Worm (Caenorhabditis elegans) whole organism, mixed stage, embryonic: ENCODE data around the gene srbc-68.

Experiments used
- ceh-43 ChIP-seq: fragments of 200-800 bp; sonication (Bioruptor generic); optimal IDR thresholded peaks from 2 replicates; lab custom pipeline; 2018; ENCODE audit warnings: mild to moderate bottlenecking, missing genetic modification characterization, moderate library complexity, missing compliant biosample characterization
- cnd-1 ChIP-seq: fragments of 200-800 bp; sonication (Bioruptor generic); optimal IDR thresholded peaks from 2 replicates; lab custom pipeline; 2018; ENCODE audit warnings: mild to moderate bottlenecking, missing genetic modification characterization, missing compliant biosample characterization
- elt-1 ChIP-seq: sonication (generic microtip); optimal IDR thresholded peaks from 2 replicates; lab custom pipeline; 2017; ENCODE audit warnings: missing genetic modification characterization, mild to moderate bottlenecking, missing compliant biosample characterization, antibody characterized with exemption, moderate library complexity, borderline replicate concordance; ENCODE audit not compliant: insufficient read depth
- elt-3 ChIP-seq: fragments of 150-350 bp; optimal IDR thresholded peaks from 2 replicates; lab custom pipeline; 2014; ENCODE audit warnings: missing biosample characterization, missing genetic modification characterization
- hlh-1 ChIP-seq: fragments of 150-350 bp; optimal IDR thresholded peaks from 2 replicates; lab custom pipeline; 2014; ENCODE audit warnings: missing biosample characterization, missing genetic modification reagents, missing genetic modification characterization
- nhr-12 ChIP-seq: fragments of 150-350 bp; optimal IDR thresholded peaks from 2 replicates; lab custom pipeline; 2014; ENCODE audit warnings: missing biosample characterization, missing genetic modification characterization
- nhr-237 ChIP-seq: fragments of 150-350 bp; optimal IDR thresholded peaks from 2 replicates; lab custom pipeline; 2014; ENCODE audit warnings: missing biosample characterization, missing genetic modification characterization
- nhr-28 ChIP-seq: fragments of 150-350 bp; optimal IDR thresholded peaks from 2 replicates; lab custom pipeline; 2014; ENCODE audit warnings: missing biosample characterization, missing genetic modification characterization
- pha-4 ChIP-seq: fragments of 150-350 bp; optimal IDR thresholded peaks from 2 replicates; lab custom pipeline; 2018; ENCODE audit warnings: missing biosample characterization, missing genetic modification reagents, missing genetic modification characterization
- snpc-4 ChIP-seq: fragments of 150-350 bp; optimal IDR thresholded peaks from 2 replicates; lab custom pipeline; 2014; ENCODE audit warnings: missing biosample characterization, missing genetic modification characterization
- unc-120 ChIP-seq: sonication (generic microtip); optimal IDR thresholded peaks from 2 replicates; lab custom pipeline; 2017; ENCODE audit warnings: missing genetic modification characterization, missing compliant biosample characterization; ENCODE audit not compliant: poor library complexity, severe bottlenecking
- unc-62 ChIP-seq: fragments of 150-350 bp; optimal IDR thresholded peaks from 2 replicates; lab custom pipeline; 2014; ENCODE audit warnings: missing biosample characterization, missing genetic modification reagents, missing genetic modification characterization
- ztf-11 ChIP-seq: fragments of 150-350 bp; optimal IDR thresholded peaks from 2 replicates; lab custom pipeline; 2014; ENCODE audit warnings: missing biosample characterization, missing genetic modification characterization

- TF ChIP-seq ztf-11 (tag; lab: Kevin White, UChicago), result no peak
- TF ChIP-seq hlh-1 (tag; lab: Kevin White, UChicago), result no peak
- no peak for TF ChIP-seq nhr-237 (tag; lab: Kevin White, UChicago)
- TF ChIP-seq nhr-28 (tag; lab: Kevin White, UChicago), result no peak
- no peak for TF ChIP-seq ceh-43
- TF ChIP-seq unc-120, result no peak
- TF ChIP-seq elt-3 (tag; lab: Kevin White, UChicago), result no peak
- TF ChIP-seq nhr-12 (tag; lab: Kevin White, UChicago), result no peak
- no peak for TF ChIP-seq elt-1
- no peak for TF ChIP-seq snpc-4 (tag; lab: Kevin White, UChicago)
- TF ChIP-seq cnd-1 (tag; lab: Kevin White, UChicago), result no peak
- TF ChIP-seq unc-62, result no peak
- no peak for TF ChIP-seq pha-4
Observed at ce11 chrV:3579248-3579647, 32.8 kb upstream of the srbc-68 start.
